Fruit fly (Drosophila melanogaster) whole organism, embryonic: ENCODE measurements around the gene MtnB.

Source experiments
- Atf-2 ChIP-seq: fragments of 200-800 bp; sonication (Bioruptor generic); optimal IDR thresholded peaks from 2 replicates; lab custom pipeline; 2016; ENCODE audit warnings: missing biosample characterization, missing genetic modification characterization
- CG30403 ChIP-seq: fragments of 200-800 bp; sonication (Bioruptor generic); optimal IDR thresholded peaks from 3 replicates; lab custom pipeline; 2016; ENCODE audit warnings: missing biosample characterization, missing genetic modification characterization
- Meics ChIP-seq: fragments of 200-800 bp; sonication (Bioruptor generic); optimal IDR thresholded peaks from 2 replicates; lab custom pipeline; 2017; ENCODE audit warnings: missing biosample characterization, mild to moderate bottlenecking, missing genetic modification characterization
- az2 ChIP-seq: fragments of 200-800 bp; sonication (Bioruptor generic); optimal IDR thresholded peaks from 3 replicates; lab custom pipeline; 2016; ENCODE audit warnings: missing biosample characterization, missing genetic modification characterization

DNA sequence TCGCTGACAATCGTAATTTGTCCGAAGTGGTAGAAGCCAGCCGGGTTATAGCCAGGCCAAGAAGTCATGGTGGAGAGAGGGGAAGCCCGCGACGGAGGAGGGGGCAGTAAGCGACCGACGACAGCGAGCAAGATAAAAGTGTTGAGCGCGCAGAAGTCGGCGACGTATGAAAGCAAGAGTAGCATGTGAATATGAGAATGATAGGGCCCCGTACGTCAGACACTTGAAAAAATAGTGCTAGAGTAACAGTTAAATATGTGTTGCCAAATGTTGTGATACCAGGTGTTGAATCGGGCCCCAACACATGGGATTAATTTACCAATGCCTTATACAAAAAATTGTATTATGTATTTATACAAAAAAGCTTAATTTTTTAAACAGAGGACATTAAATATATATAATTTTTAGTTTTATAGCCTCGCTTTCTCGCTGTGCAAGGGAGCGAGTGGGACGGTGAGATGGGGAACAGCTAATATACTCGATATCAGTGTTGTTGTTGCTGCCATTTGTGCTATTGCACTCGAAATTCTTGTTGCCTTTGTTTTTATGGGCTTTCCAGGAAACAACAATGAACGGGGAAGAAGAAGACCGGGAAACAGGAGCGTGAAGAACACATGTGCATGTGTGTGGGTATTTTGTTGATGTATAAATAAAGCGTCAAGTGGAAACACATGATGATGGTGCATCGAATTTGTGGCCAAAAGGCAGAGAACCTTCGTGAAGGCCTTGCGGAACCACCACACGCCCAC, 46.5 kb upstream of the MtnB start:
- TF ChIP-seq Atf-2 (GFP tag; lab: Kevin White, UChicago) (no peak), az2 (GFP tag; lab: Kevin White, UChicago) (peak; percentile 85), CG30403 (peak; percentile 81), Meics (peak; percentile 88)
